Worm (Caenorhabditis elegans) whole organism, L1 larva: ENCODE data around the gene F17E9.2.

Experiments
- C04F5.9 ChIP-seq: sonication (generic microtip); optimal IDR thresholded peaks from 2 replicates; lab custom pipeline; 2016; ENCODE audit warnings: missing genetic modification characterization, missing compliant biosample characterization
- F16B12.6 ChIP-seq: fragments of 150-350 bp; optimal IDR thresholded peaks from 2 replicates; lab custom pipeline; 2014; ENCODE audit warnings: missing biosample characterization, missing genetic modification characterization
- aha-1 ChIP-seq: fragments of 150-350 bp; optimal IDR thresholded peaks from 2 replicates; lab custom pipeline; 2014; ENCODE audit warnings: missing biosample characterization, missing genetic modification characterization
- ama-1 ChIP-seq: fragments of 150-350 bp; optimal IDR thresholded peaks from 2 replicates; lab custom pipeline; 2014
- ceh-63 ChIP-seq: fragments of 200-800 bp; sonication (Bioruptor generic); optimal IDR thresholded peaks from 2 replicates; lab custom pipeline; 2018; ENCODE audit warnings: mild to moderate bottlenecking, missing genetic modification characterization, missing compliant biosample characterization
- ceh-8 ChIP-seq: fragments of 200-800 bp; sonication (Bioruptor generic); optimal IDR thresholded peaks from 2 replicates; lab custom pipeline; 2018; ENCODE audit warnings: mild to moderate bottlenecking, missing genetic modification characterization, moderate library complexity, missing compliant biosample characterization
- ceh-82 ChIP-seq, 3 experiments: fragments of 150-350 bp in 1 of 3; sonication (generic microtip) in 2 of 3; optimal IDR thresholded peaks; 2 replicates each; lab custom pipeline; 2014 to 2017; ENCODE audit warnings: missing biosample characterization in 3 of 3, missing genetic modification characterization in 3 of 3
- ces-1 ChIP-seq: fragments of 150-350 bp; optimal IDR thresholded peaks from 2 replicates; lab custom pipeline; 2014; ENCODE audit warnings: missing biosample characterization, missing genetic modification reagents, missing genetic modification characterization
- dsc-1 ChIP-seq: sonication (generic microtip); optimal IDR thresholded peaks from 2 replicates; lab custom pipeline; 2016; ENCODE audit warnings: mild to moderate bottlenecking, missing genetic modification characterization, missing compliant biosample characterization
- efl-3 ChIP-seq: fragments of 200-800 bp; sonication (Bioruptor generic); optimal IDR thresholded peaks from 2 replicates; lab custom pipeline; 2018; ENCODE audit warnings: mild to moderate bottlenecking, missing genetic modification characterization, missing compliant biosample characterization
- egl-13 ChIP-seq: sonication (generic microtip); optimal IDR thresholded peaks from 2 replicates; lab custom pipeline; 2016; ENCODE audit warnings: missing genotype, missing genetic modification reagents, missing genetic modification characterization, missing compliant biosample characterization
- egl-27 ChIP-seq, 2 experiments: fragments of 150-350 bp in 1 of 2; sonication (generic microtip); optimal IDR thresholded peaks; 3 replicates each; lab custom pipeline; 2017 to 2018; ENCODE audit warnings: missing biosample characterization in 2 of 2, missing genetic modification characterization in 2 of 2, missing genetic modification reagents in 2 of 2
- fkh-10 ChIP-seq: sonication (generic microtip); optimal IDR thresholded peaks from 2 replicates; lab custom pipeline; 2017; ENCODE audit warnings: missing biosample characterization, missing genetic modification reagents, missing genetic modification characterization
- fos-1 ChIP-seq: fragments of 150-350 bp; optimal IDR thresholded peaks from 2 replicates; lab custom pipeline; 2014; ENCODE audit warnings: missing biosample characterization, missing genetic modification characterization
- hlh-17 ChIP-seq: fragments of 200-800 bp; sonication (Bioruptor generic); optimal IDR thresholded peaks from 2 replicates; lab custom pipeline; 2018; ENCODE audit warnings: missing genetic modification characterization, mild to moderate bottlenecking, missing compliant biosample characterization, moderate library complexity, borderline replicate concordance
- hpl-2 ChIP-seq: fragments of 150-350 bp; optimal IDR thresholded peaks from 2 replicates; lab custom pipeline; 2014; ENCODE audit warnings: missing biosample characterization, missing genetic modification reagents, missing genetic modification characterization
- irx-1 ChIP-seq: sonication (generic microtip); optimal IDR thresholded peaks from 2 replicates; lab custom pipeline; 2016; ENCODE audit warnings: missing genetic modification characterization, missing compliant biosample characterization
- isw-1 ChIP-seq: fragments of 200-800 bp; sonication (Bioruptor generic); IDR thresholded peaks from 2 replicates; pipeline ENCODE4 v1.3.6; 2022; ENCODE audit warnings: missing genetic modification characterization, missing compliant biosample characterization
- lin-13 ChIP-seq: fragments of 150-350 bp; optimal IDR thresholded peaks from 2 replicates; lab custom pipeline; 2014; ENCODE audit warnings: missing biosample characterization, missing genetic modification reagents, missing genetic modification characterization
- lin-35 ChIP-seq, 2 experiments: fragments of 150-350 bp; optimal IDR thresholded peaks; 2 replicates each; lab custom pipeline; 2014; ENCODE audit warnings: missing biosample characterization in 2 of 2, missing genetic modification characterization in 2 of 2, missing genetic modification reagents in 2 of 2
- lir-3 ChIP-seq: sonication (generic microtip); optimal IDR thresholded peaks from 2 replicates; lab custom pipeline; 2016; ENCODE audit warnings: mild to moderate bottlenecking, missing genetic modification characterization, moderate library complexity, missing compliant biosample characterization; ENCODE audit not compliant: poor library complexity
- lsy-2 ChIP-seq, 2 experiments: fragments of 150-350 bp; optimal IDR thresholded peaks; 2 replicates each; lab custom pipeline; 2014; ENCODE audit warnings: missing biosample characterization in 2 of 2, missing genetic modification characterization in 2 of 2
- mab-9 ChIP-seq: fragments of 200-800 bp; sonication (Bioruptor generic); IDR thresholded peaks from 2 replicates; pipeline ENCODE4 v1.3.6; 2022; ENCODE audit warnings: missing genetic modification reagents, missing genetic modification characterization, missing compliant biosample characterization
- mdl-1 ChIP-seq, 2 experiments: fragments of 150-350 bp; optimal IDR thresholded peaks; 2 replicates each; lab custom pipeline; 2014 to 2017; ENCODE audit warnings: missing biosample characterization in 2 of 2, missing genetic modification characterization in 2 of 2, inconsistent platforms in 1 of 2
- mef-2 ChIP-seq: fragments of 150-350 bp; optimal IDR thresholded peaks from 2 replicates; lab custom pipeline; 2014; ENCODE audit warnings: missing biosample characterization, missing genetic modification characterization
- mep-1 ChIP-seq: fragments of 150-350 bp; optimal IDR thresholded peaks from 2 replicates; lab custom pipeline; 2014; ENCODE audit warnings: missing biosample characterization, missing genetic modification characterization
- nhr-11 ChIP-seq: fragments of 150-350 bp; optimal IDR thresholded peaks from 2 replicates; lab custom pipeline; 2014; ENCODE audit warnings: missing biosample characterization, missing genetic modification characterization
- nhr-12 ChIP-seq: sonication (generic microtip); optimal IDR thresholded peaks from 2 replicates; lab custom pipeline; 2017; ENCODE audit warnings: missing biosample characterization, missing genetic modification characterization
- nhr-19 ChIP-seq: fragments of 200-800 bp; sonication (Bioruptor generic); conservative IDR thresholded peaks from 2 replicates; pipeline ENCODE4 v1.3.6; 2022; ENCODE audit warnings: missing genetic modification characterization, missing compliant biosample characterization
- nhr-20 ChIP-seq: sonication (generic microtip); optimal IDR thresholded peaks from 2 replicates; lab custom pipeline; 2016; ENCODE audit warnings: mild to moderate bottlenecking, missing genetic modification characterization, missing compliant biosample characterization
- nhr-28 ChIP-seq: fragments of 150-350 bp; optimal IDR thresholded peaks from 2 replicates; lab custom pipeline; 2014; ENCODE audit warnings: missing biosample characterization, missing genetic modification characterization
- nhr-47 ChIP-seq: sonication (generic microtip); optimal IDR thresholded peaks from 2 replicates; lab custom pipeline; 2016; ENCODE audit warnings: mild to moderate bottlenecking, missing genetic modification characterization, moderate library complexity, missing compliant biosample characterization
- nhr-71 ChIP-seq: sonication (generic microtip); optimal IDR thresholded peaks from 2 replicates; lab custom pipeline; 2016; ENCODE audit warnings: mild to moderate bottlenecking, missing genetic modification characterization, moderate library complexity, missing compliant biosample characterization
- nhr-76 ChIP-seq: sonication (generic microtip); optimal IDR thresholded peaks from 2 replicates; lab custom pipeline; 2017; ENCODE audit warnings: missing biosample characterization, missing genetic modification characterization
- nhr-77 ChIP-seq: fragments of 150-350 bp; optimal IDR thresholded peaks from 2 replicates; lab custom pipeline; 2014; ENCODE audit warnings: missing biosample characterization, missing genetic modification characterization
- nhr-85 ChIP-seq: sonication (generic microtip); peaks from one replicate; lab custom pipeline; 2016; ENCODE audit warnings: missing genetic modification characterization, inconsistent platforms, missing compliant biosample characterization
- nhr-90 ChIP-seq: sonication (generic microtip); optimal IDR thresholded peaks from 2 replicates; lab custom pipeline; 2016; ENCODE audit warnings: mild to moderate bottlenecking, missing genetic modification characterization, missing compliant biosample characterization; ENCODE audit not compliant: poor library complexity
- pax-3 ChIP-seq: fragments of 200-800 bp; sonication (Bioruptor generic); optimal IDR thresholded peaks from 2 replicates; lab custom pipeline; 2018; ENCODE audit warnings: mild to moderate bottlenecking, missing genetic modification characterization, moderate library complexity, missing compliant biosample characterization
- pqm-1 ChIP-seq: sonication (generic microtip); optimal IDR thresholded peaks from 3 replicates; lab custom pipeline; 2017; ENCODE audit warnings: missing biosample characterization, missing genetic modification characterization
- rnt-1 ChIP-seq: sonication (generic microtip); optimal IDR thresholded peaks from 2 replicates; lab custom pipeline; 2016; ENCODE audit warnings: mild to moderate bottlenecking, missing genetic modification characterization, moderate library complexity, missing compliant biosample characterization
- skn-1 ChIP-seq: fragments of 150-350 bp; optimal IDR thresholded peaks from 2 replicates; lab custom pipeline; 2014; ENCODE audit warnings: missing biosample characterization, missing genetic modification characterization
- sptf-1 ChIP-seq: fragments of 150-350 bp; optimal IDR thresholded peaks from 2 replicates; lab custom pipeline; 2014; ENCODE audit warnings: missing biosample characterization, missing genetic modification characterization
- sup-37 ChIP-seq: fragments of 200-800 bp; sonication (Bioruptor generic); optimal IDR thresholded peaks from 2 replicates; lab custom pipeline; 2018; ENCODE audit warnings: mild to moderate bottlenecking, missing genetic modification characterization, missing compliant biosample characterization
- swsn-7 ChIP-seq: sonication (generic microtip); optimal IDR thresholded peaks from 2 replicates; lab custom pipeline; 2016; ENCODE audit warnings: missing genetic modification characterization, missing compliant biosample characterization
- tbx-2 ChIP-seq: sonication (generic microtip); optimal IDR thresholded peaks from 2 replicates; lab custom pipeline; 2016; ENCODE audit warnings: missing genetic modification characterization, missing compliant biosample characterization
- tlp-1 ChIP-seq: fragments of 150-350 bp; optimal IDR thresholded peaks from 2 replicates; lab custom pipeline; 2014; ENCODE audit warnings: missing biosample characterization, missing genetic modification characterization
- unc-62 ChIP-seq: fragments of 150-350 bp; optimal IDR thresholded peaks from 2 replicates; lab custom pipeline; 2014; ENCODE audit warnings: missing biosample characterization, missing genetic modification reagents, missing genetic modification characterization
- unc-86 ChIP-seq: sonication (generic microtip); optimal IDR thresholded peaks from 2 replicates; lab custom pipeline; 2016; ENCODE audit warnings: missing genetic modification characterization, missing compliant biosample characterization
- unc-98 ChIP-seq: fragments of 200-800 bp; sonication (Bioruptor generic); IDR thresholded peaks from 2 replicates; pipeline ENCODE4 v1.3.6; 2022; ENCODE audit warnings: missing genetic modification characterization, missing compliant biosample characterization
- vab-15 ChIP-seq: sonication (generic microtip); optimal IDR thresholded peaks from 2 replicates; lab custom pipeline; 2017; ENCODE audit warnings: missing genotype, mild to moderate bottlenecking, missing genetic modification characterization, missing compliant biosample characterization
- zag-1 ChIP-seq: fragments of 150-350 bp; optimal IDR thresholded peaks from 2 replicates; lab custom pipeline; 2014; ENCODE audit warnings: missing biosample characterization, missing genetic modification characterization
- ztf-4 ChIP-seq: fragments of 150-350 bp; optimal IDR thresholded peaks from 2 replicates; lab custom pipeline; 2014; ENCODE audit warnings: missing biosample characterization, missing genetic modification characterization

F17E9.2 gene

ce11 chrIV:8333988-8334863, 21.5 kb upstream of the F17E9.2 start, which contains the start of gene his-32 (continued):
- TF ChIP-seq F16B12.6 (tag; lab: Kevin White, UChicago) (no peak), swsn-7 (tag; lab: Kevin White, UChicago) (peak; percentile 79), nhr-12 (tag; lab: Kevin White, UChicago) (no peak), nhr-47 (tag; lab: Kevin White, UChicago) (peak; percentile 62), tbx-2 (peak; percentile 38), irx-1 (tag; lab: Kevin White, UChicago) (no peak), nhr-76 (tag; lab: Kevin White, UChicago) (no peak), dsc-1 (no peak), isw-1 (GFP tag; lab: Robert Waterston, UW) (no peak), hlh-17 (no peak), ceh-82 (tag; optimal IDR thresholded peaks at IDR 0.05; lab: Kevin White, UChicago) (no peak), lin-35 (GFP tag; optimal IDR thresholded peaks at IDR 0.05; lab: Kevin White, UChicago) (peak in 1 of 2 experiments; percentile 18), unc-98 (GFP tag; lab: Robert Waterston, UW) (no peak), mep-1 (tag; lab: Kevin White, UChicago) (peak; percentile 80), fkh-10 (GFP tag; lab: Kevin White, UChicago) (no peak), skn-1 (no peak), nhr-28 (tag; lab: Kevin White, UChicago) (no peak), aha-1 (no peak), unc-62 (no peak), C04F5.9 (tag; lab: Kevin White, UChicago) (no peak), nhr-20 (tag; lab: Kevin White, UChicago) (peak; percentile 59), sup-37 (GFP tag; lab: Kevin White, UChicago) (no peak), egl-27 (tag; optimal IDR thresholded peaks at IDR 0.05; lab: Kevin White, UChicago) (no peak), tlp-1 (tag; lab: Kevin White, UChicago) (no peak), lsy-2 (tag; optimal IDR thresholded peaks at IDR 0.05; lab: Kevin White, UChicago) (peak in 1 of 2 experiments; percentile 71), mab-9 (GFP tag; lab: Robert Waterston, UW) (no peak), rnt-1 (tag; lab: Kevin White, UChicago) (peak; percentile 58), efl-3 (GFP tag; lab: Kevin White, UChicago) (peak; percentile 82), ces-1 (no peak), lin-13 (GFP tag; lab: Kevin White, UChicago) (peak; percentile 55), vab-15 (no peak), zag-1 (no peak), nhr-85 (tag; lab: Kevin White, UChicago) (peak; percentile 81), ceh-63 (GFP tag; lab: Kevin White, UChicago) (no peak), unc-86 (tag; lab: Kevin White, UChicago) (peak; percentile 75), fos-1 (tag; lab: Kevin White, UChicago) (no peak), sptf-1 (tag; lab: Kevin White, UChicago) (no peak), egl-13 (tag; lab: Kevin White, UChicago) (no peak), ama-1 (lab: Kevin White, UChicago) (no peak), lir-3 (tag; lab: Kevin White, UChicago) (peak; percentile 56), nhr-71 (tag; lab: Kevin White, UChicago) (peak; percentile 69), pqm-1 (tag; lab: Kevin White, UChicago) (no peak), ztf-4 (tag; lab: Kevin White, UChicago) (peak; percentile 72), nhr-90 (peak; percentile 59), mdl-1 (tag; optimal IDR thresholded peaks at IDR 0.05; lab: Kevin White, UChicago) (no peak), hpl-2 (no peak), nhr-19 (peak; percentile 16; the same call in 1 of the 2 replicates), ceh-8 (no peak), nhr-77 (tag; lab: Kevin White, UChicago) (no peak), mef-2 (tag; lab: Kevin White, UChicago) (no peak), pax-3 (tag; lab: Kevin White, UChicago) (no peak), nhr-11 (tag; lab: Kevin White, UChicago) (no peak)
